Worm (Caenorhabditis elegans) whole organism, L3 larva: ENCODE measurements around the gene Y43F8B.28.

ENCODE experiments used
- R02D3.7 ChIP-seq: fragments of 150-350 bp; optimal IDR thresholded peaks from 2 replicates; lab custom pipeline; 2014; ENCODE audit warnings: missing biosample characterization, missing genetic modification characterization
- ZK546.5 ChIP-seq: sonication (generic microtip); optimal IDR thresholded peaks from 2 replicates; lab custom pipeline; 2017; ENCODE audit warnings: missing biosample characterization, missing genetic modification characterization
- ama-1 ChIP-seq: fragments of 150-350 bp; optimal IDR thresholded peaks from 2 replicates; lab custom pipeline; 2018
- daf-12 ChIP-seq: fragments of 150-350 bp; optimal IDR thresholded peaks from 2 replicates; lab custom pipeline; 2014; ENCODE audit warnings: missing biosample characterization, missing genetic modification reagents, missing genetic modification characterization
- egl-27 ChIP-seq: sonication (generic microtip); optimal IDR thresholded peaks from 4 replicates; lab custom pipeline; 2017; ENCODE audit warnings: missing biosample characterization, missing genetic modification reagents, missing genetic modification characterization
- egl-5 ChIP-seq: fragments of 150-350 bp; optimal IDR thresholded peaks from 2 replicates; lab custom pipeline; 2017; ENCODE audit warnings: missing biosample characterization, missing genetic modification reagents, missing genetic modification characterization, inconsistent platforms
- elt-2 ChIP-seq: sonication (generic microtip); optimal IDR thresholded peaks from 2 replicates; lab custom pipeline; 2016; ENCODE audit warnings: missing genetic modification reagents, mild to moderate bottlenecking, missing genetic modification characterization, missing compliant biosample characterization
- elt-3 ChIP-seq, 3 experiments: fragments of 150-350 bp in 1 of 3; sonication (generic microtip) in 2 of 3; optimal IDR thresholded peaks; 2 replicates in 2 of 3; 4 replicates in 1 of 3; lab custom pipeline; 2014 to 2017; ENCODE audit warnings: missing biosample characterization in 3 of 3, missing genetic modification characterization in 3 of 3
- hmg-11 ChIP-seq: sonication (generic microtip); optimal IDR thresholded peaks from 2 replicates; lab custom pipeline; 2016; ENCODE audit warnings: missing genetic modification characterization, missing compliant biosample characterization
- nhr-12 ChIP-seq: fragments of 150-350 bp; optimal IDR thresholded peaks from 2 replicates; lab custom pipeline; 2014; ENCODE audit warnings: missing biosample characterization, missing genetic modification characterization
- pqm-1 ChIP-seq: fragments of 150-350 bp; optimal IDR thresholded peaks from 2 replicates; lab custom pipeline; 2017; ENCODE audit warnings: missing biosample characterization, missing genetic modification characterization, inconsistent platforms
- unc-39 ChIP-seq: sonication (generic microtip); optimal IDR thresholded peaks from 4 replicates; lab custom pipeline; 2017; ENCODE audit warnings: missing biosample characterization, missing genetic modification characterization
- ztf-11 ChIP-seq: fragments of 150-350 bp; optimal IDR thresholded peaks from 2 replicates; lab custom pipeline; 2014; ENCODE audit warnings: missing biosample characterization, missing genetic modification characterization

DNA sequence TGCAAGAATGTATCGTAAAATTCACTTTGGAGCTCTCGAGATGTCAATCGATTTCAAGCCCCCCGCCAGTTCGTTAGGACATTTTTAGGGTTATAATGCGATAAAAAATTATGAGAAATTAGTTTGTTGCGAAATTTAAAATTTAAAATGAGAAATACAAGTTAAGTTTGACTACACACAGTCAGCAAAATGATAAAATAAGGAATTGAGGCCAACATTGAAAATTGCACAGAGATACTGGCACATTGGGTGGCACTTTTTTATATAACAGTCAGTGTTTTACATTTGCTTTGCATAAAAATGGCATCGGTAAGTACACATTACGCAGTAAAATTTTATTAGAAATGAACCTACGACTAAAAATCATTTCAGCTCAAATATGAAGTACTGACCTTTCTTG, 17.0 kb upstream of the Y43F8B.28 start, which contains the start of gene Y43F8B.12:
- TF ChIP-seq hmg-11 (tag; lab: Kevin White, UChicago) = no peak
- no peak for TF ChIP-seq ama-1 (lab: Kevin White, UChicago)
- no peak for TF ChIP-seq unc-39
- TF ChIP-seq elt-2 = no peak
- TF ChIP-seq ztf-11 (tag; lab: Kevin White, UChicago) = no peak
- TF ChIP-seq R02D3.7 = no peak
- TF ChIP-seq pqm-1 (tag; lab: Kevin White, UChicago) = no peak
- no peak for TF ChIP-seq nhr-12 (tag; lab: Kevin White, UChicago)
- no peak for TF ChIP-seq elt-3 (tag; optimal IDR thresholded peaks at IDR 0.05; lab: Kevin White, UChicago)
- TF ChIP-seq egl-27 (tag; lab: Kevin White, UChicago) = no peak
- TF ChIP-seq ZK546.5 (tag; lab: Kevin White, UChicago) = no peak
- TF ChIP-seq egl-5 (tag; lab: Kevin White, UChicago) = no peak
- TF ChIP-seq daf-12 (tag; lab: Kevin White, UChicago) = no peak
